Worm (Caenorhabditis elegans) whole organism, L4 larva: ENCODE results near the gene anmt-1.

Experiments
- F26F4.8 ChIP-seq: fragments of 200-800 bp; sonication (Bioruptor generic); conservative IDR thresholded peaks from 2 replicates; pipeline ENCODE4 v1.3.6; 2022; ENCODE audit warnings: missing genetic modification characterization, missing compliant biosample characterization
- F37D6.2 ChIP-seq: sonication (generic microtip); optimal IDR thresholded peaks from 2 replicates; lab custom pipeline; 2016; ENCODE audit warnings: mild to moderate bottlenecking, missing genetic modification characterization, missing compliant biosample characterization
- F49E8.2 ChIP-seq: sonication (generic microtip); optimal IDR thresholded peaks from 2 replicates; lab custom pipeline; 2016; ENCODE audit warnings: missing compliant biosample characterization, mild to moderate bottlenecking, missing genetic modification characterization, borderline replicate concordance
- R02D3.7 ChIP-seq: fragments of 150-350 bp; sonication (generic microtip); optimal IDR thresholded peaks from 3 replicates; lab custom pipeline; 2014; ENCODE audit warnings: missing biosample characterization, missing genetic modification characterization
- T20F7.1 ChIP-seq: fragments of 200-800 bp; sonication (Bioruptor generic); optimal IDR thresholded peaks from 2 replicates; lab custom pipeline; 2018; ENCODE audit warnings: mild to moderate bottlenecking, missing genetic modification characterization, missing compliant biosample characterization
- Y48G9A.11 ChIP-seq: fragments of 200-800 bp; sonication (Bioruptor generic); IDR thresholded peaks from 2 replicates; pipeline ENCODE4 v1.3.6; 2022; ENCODE audit warnings: missing genetic modification reagents, missing genetic modification characterization, missing compliant biosample characterization
- Y5F2A.4 ChIP-seq: fragments of 200-800 bp; sonication (Bioruptor generic); optimal IDR thresholded peaks from 2 replicates; lab custom pipeline; 2018; ENCODE audit warnings: mild to moderate bottlenecking, missing genetic modification characterization, missing compliant biosample characterization
- ZK546.5 ChIP-seq, 2 experiments: sonication (generic microtip); optimal IDR thresholded peaks; 2 replicates each; lab custom pipeline; 2017; ENCODE audit warnings: missing biosample characterization in 2 of 2, missing genetic modification characterization in 2 of 2
- aha-1 ChIP-seq: fragments of 150-350 bp; peaks from one replicate; lab custom pipeline; 2014; ENCODE audit warnings: missing biosample characterization, missing genetic modification characterization
- arid-1 ChIP-seq: fragments of 200-800 bp; sonication (Bioruptor generic); conservative IDR thresholded peaks from 2 replicates; pipeline ENCODE4 v1.3.6; 2022; ENCODE audit warnings: missing genetic modification reagents, missing genetic modification characterization, missing compliant biosample characterization
- attf-4 ChIP-seq: sonication (generic microtip); optimal IDR thresholded peaks from 3 replicates; lab custom pipeline; 2017; ENCODE audit warnings: missing biosample characterization, missing genetic modification characterization
- ceh-28 ChIP-seq: fragments of 150-350 bp; optimal IDR thresholded peaks from 2 replicates; lab custom pipeline; 2014; ENCODE audit warnings: missing biosample characterization, missing genetic modification reagents, missing genetic modification characterization
- ceh-32 ChIP-seq: sonication (generic microtip); optimal IDR thresholded peaks from 2 replicates; lab custom pipeline; 2016; ENCODE audit warnings: mild to moderate bottlenecking, missing genetic modification characterization, missing compliant biosample characterization; ENCODE audit not compliant: poor library complexity
- cey-2 ChIP-seq: sonication (generic microtip); optimal IDR thresholded peaks from 3 replicates; lab custom pipeline; 2017; ENCODE audit warnings: missing genetic modification characterization, mild to moderate bottlenecking, missing compliant biosample characterization, antibody characterized with exemption, borderline replicate concordance; ENCODE audit not compliant: insufficient read depth
- ctbp-1 ChIP-seq: fragments of 200-800 bp; sonication (Bioruptor generic); IDR thresholded peaks from 2 replicates; pipeline ENCODE4 v1.3.6; 2022; ENCODE audit warnings: missing genetic modification reagents, missing genetic modification characterization, missing compliant biosample characterization
- daf-12 ChIP-seq: fragments of 150-350 bp; optimal IDR thresholded peaks from 2 replicates; lab custom pipeline; 2014; ENCODE audit warnings: missing biosample characterization, missing genetic modification reagents, missing genetic modification characterization
- daf-16 ChIP-seq, 3 experiments: sonication (generic microtip); optimal IDR thresholded peaks; 2 replicates each; lab custom pipeline; 2016 to 2017; ENCODE audit warnings: missing genetic modification characterization in 3 of 3, missing genetic modification reagents in 3 of 3, mild to moderate bottlenecking in 2 of 3, missing compliant biosample characterization in 2 of 3, missing biosample characterization in 1 of 3, moderate library complexity in 1 of 3
- dve-1 ChIP-seq: sonication (generic microtip); optimal IDR thresholded peaks from 2 replicates; lab custom pipeline; 2017; ENCODE audit warnings: antibody characterized with exemption, mild to moderate bottlenecking, missing genetic modification characterization, missing compliant biosample characterization; ENCODE audit not compliant: insufficient read depth
- egl-27 ChIP-seq: sonication (generic microtip); optimal IDR thresholded peaks from 3 replicates; lab custom pipeline; 2017; ENCODE audit warnings: missing biosample characterization, missing genetic modification reagents, missing genetic modification characterization
- egl-43 ChIP-seq: fragments of 200-800 bp; sonication (Bioruptor generic); IDR thresholded peaks from 2 replicates; pipeline ENCODE4 v1.3.6; 2022; ENCODE audit warnings: missing genetic modification reagents, missing genetic modification characterization, missing compliant biosample characterization
- fkh-10 ChIP-seq: fragments of 150-350 bp; optimal IDR thresholded peaks from 2 replicates; lab custom pipeline; 2014; ENCODE audit warnings: missing biosample characterization, missing genetic modification reagents, missing genetic modification characterization
- hlh-30 ChIP-seq: sonication (generic microtip); optimal IDR thresholded peaks from 2 replicates; lab custom pipeline; 2017; ENCODE audit warnings: antibody characterized with exemption, mild to moderate bottlenecking, missing genetic modification characterization, missing compliant biosample characterization; ENCODE audit not compliant: insufficient read depth
- lim-7 ChIP-seq: fragments of 200-800 bp; sonication (Bioruptor generic); IDR thresholded peaks from 2 replicates; pipeline ENCODE4 v1.3.6; 2022; ENCODE audit warnings: missing genetic modification characterization, missing compliant biosample characterization
- lin-29 ChIP-seq: fragments of 200-800 bp; sonication (Bioruptor generic); IDR thresholded peaks from 2 replicates; pipeline ENCODE4 v1.3.6; 2022; ENCODE audit warnings: missing genetic modification reagents, missing genetic modification characterization, missing compliant biosample characterization
- lin-38 ChIP-seq: fragments of 200-800 bp; sonication (Bioruptor generic); IDR thresholded peaks from 2 replicates; pipeline ENCODE4 v1.3.6; 2022; ENCODE audit warnings: missing genetic modification reagents, missing genetic modification characterization, missing compliant biosample characterization
- lsy-2 ChIP-seq, 2 experiments: fragments of 150-350 bp in 1 of 2; sonication (generic microtip) in 1 of 2; optimal IDR thresholded peaks; 2 replicates each; lab custom pipeline; 2014 to 2017; ENCODE audit warnings: missing biosample characterization in 2 of 2, missing genetic modification characterization in 2 of 2
- madf-9 ChIP-seq: fragments of 200-800 bp; sonication (Bioruptor generic); conservative IDR thresholded peaks from 2 replicates; pipeline ENCODE4 v1.3.6; 2022; ENCODE audit warnings: missing genetic modification reagents, missing genetic modification characterization, missing compliant biosample characterization
- mdt-29 ChIP-seq: fragments of 200-800 bp; sonication (Bioruptor generic); IDR thresholded peaks from 2 replicates; pipeline ENCODE4 v1.3.6; 2022; ENCODE audit warnings: missing genetic modification reagents, missing genetic modification characterization, missing compliant biosample characterization
- mep-1 ChIP-seq: fragments of 150-350 bp; sonication (generic microtip); optimal IDR thresholded peaks from 3 replicates; lab custom pipeline; 2014; ENCODE audit warnings: missing biosample characterization, missing genetic modification characterization
- mes-2 ChIP-seq: sonication (generic microtip); optimal IDR thresholded peaks from 2 replicates; lab custom pipeline; 2016; ENCODE audit warnings: missing genotype, mild to moderate bottlenecking, missing genetic modification characterization, missing compliant biosample characterization; ENCODE audit not compliant: poor library complexity, severe bottlenecking
- nhr-102 ChIP-seq: sonication (generic microtip); optimal IDR thresholded peaks from 2 replicates; lab custom pipeline; 2016; ENCODE audit warnings: mild to moderate bottlenecking, missing genetic modification characterization, moderate library complexity, missing compliant biosample characterization
- nhr-11 ChIP-seq: fragments of 150-350 bp; optimal IDR thresholded peaks from 2 replicates; lab custom pipeline; 2014; ENCODE audit warnings: missing biosample characterization, missing genetic modification characterization
- nhr-237 ChIP-seq: sonication (generic microtip); optimal IDR thresholded peaks from 2 replicates; lab custom pipeline; 2017; ENCODE audit warnings: missing biosample characterization, missing genetic modification characterization
- nhr-41 ChIP-seq: fragments of 200-800 bp; sonication (Bioruptor generic); IDR thresholded peaks from 2 replicates; pipeline ENCODE4 v1.3.6; 2022; ENCODE audit warnings: missing genetic modification reagents, missing genetic modification characterization, missing compliant biosample characterization
- nhr-76 ChIP-seq: fragments of 150-350 bp; optimal IDR thresholded peaks from 2 replicates; lab custom pipeline; 2014; ENCODE audit warnings: missing biosample characterization, missing genetic modification characterization
- nhr-77 ChIP-seq: fragments of 150-350 bp; optimal IDR thresholded peaks from 2 replicates; lab custom pipeline; 2014; ENCODE audit warnings: missing biosample characterization, missing genetic modification characterization
- pha-4 ChIP-seq, 2 experiments: fragments of 150-350 bp in 1 of 2; fragments of 200-800 bp in 1 of 2; sonication (Bioruptor generic) in 1 of 2; IDR thresholded peaks in 1 of 2; optimal IDR thresholded peaks in 1 of 2; 2 replicates each; pipeline versions ENCODE4 v1.3.6 to Lab custom; 2014 to 2022; ENCODE audit warnings: missing genetic modification characterization in 2 of 2, missing genetic modification reagents in 2 of 2, missing biosample characterization in 1 of 2, missing compliant biosample characterization in 1 of 2
- pqm-1 ChIP-seq: sonication (generic microtip); optimal IDR thresholded peaks from 2 replicates; lab custom pipeline; 2017; ENCODE audit warnings: missing biosample characterization, missing genetic modification characterization
- rbr-2 ChIP-seq: sonication (generic microtip); optimal IDR thresholded peaks from 2 replicates; lab custom pipeline; 2016; ENCODE audit warnings: missing genotype, missing genetic modification characterization, missing compliant biosample characterization
- saeg-2 ChIP-seq: fragments of 200-800 bp; sonication (Bioruptor generic); IDR thresholded peaks from 2 replicates; pipeline ENCODE4 v1.3.6; 2022; ENCODE audit warnings: missing genetic modification reagents, missing genetic modification characterization, missing compliant biosample characterization
- skn-1 ChIP-seq: fragments of 150-350 bp; optimal IDR thresholded peaks from 2 replicates; lab custom pipeline; 2014; ENCODE audit warnings: missing biosample characterization, missing genetic modification characterization
- snpc-1.2 ChIP-seq: fragments of 200-800 bp; sonication (Bioruptor generic); IDR thresholded peaks from 2 replicates; pipeline ENCODE4 v1.3.6; 2022; ENCODE audit warnings: missing genetic modification reagents, missing genetic modification characterization, missing compliant biosample characterization
- unc-130 ChIP-seq: sonication (generic microtip); optimal IDR thresholded peaks from 2 replicates; lab custom pipeline; 2016; ENCODE audit warnings: missing genetic modification reagents, missing genetic modification characterization, missing compliant biosample characterization
- unc-62 ChIP-seq, 3 experiments: fragments of 150-350 bp in 1 of 3; sonication (generic microtip); optimal IDR thresholded peaks in 2 of 3; peaks in 1 of 3; 1 replicate in 1 of 3; 2 replicates in 2 of 3; lab custom pipeline; 2014 to 2017; ENCODE audit warnings: missing biosample characterization in 3 of 3, missing genetic modification characterization in 3 of 3, missing genetic modification reagents in 3 of 3, missing genotype in 1 of 3
- zfp-3 ChIP-seq: fragments of 200-800 bp; sonication (Bioruptor generic); conservative IDR thresholded peaks from 2 replicates; pipeline ENCODE4 v1.3.6; 2022; ENCODE audit warnings: missing genetic modification reagents, missing genetic modification characterization, missing compliant biosample characterization
- zip-2 ChIP-seq: fragments of 150-350 bp; optimal IDR thresholded peaks from 2 replicates; lab custom pipeline; 2014; ENCODE audit warnings: missing biosample characterization, missing genetic modification characterization
- ztf-11 ChIP-seq: fragments of 150-350 bp; optimal IDR thresholded peaks from 2 replicates; lab custom pipeline; 2014; ENCODE audit warnings: missing biosample characterization, missing genetic modification characterization

The anmt-1 gene

DNA sequence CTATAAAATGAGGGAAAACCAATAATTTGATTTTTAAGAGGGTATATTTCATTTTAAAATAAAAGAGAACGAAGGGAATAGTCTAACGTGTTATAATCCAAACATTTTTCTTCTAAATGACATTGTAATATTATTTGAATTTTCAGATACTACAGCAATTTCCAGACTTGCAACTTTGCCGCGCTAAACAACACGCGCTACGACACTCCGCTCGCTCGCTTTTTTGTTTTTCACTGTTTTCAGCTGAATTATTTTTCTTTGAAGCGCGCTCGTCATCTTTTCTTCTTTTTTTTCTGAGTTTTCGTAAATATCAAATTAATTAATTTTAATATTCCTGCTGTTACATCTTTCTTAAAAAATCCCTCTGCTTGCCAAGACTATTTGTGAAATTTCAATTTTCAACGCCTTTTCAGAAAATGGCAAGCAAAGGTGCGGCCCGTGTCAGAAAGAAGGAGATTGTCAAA, 32.7 kb downstream of the anmt-1 start, which contains the start of gene mrpl-11:
mrpl-11 (plus strand) TSS at position 414 of the 464 bp plus-strand sequence.
- TF ChIP-seq ceh-28 (tag; lab: Kevin White, UChicago) (no peak), egl-43 (GFP tag; lab: Robert Waterston, UW) (no peak), zip-2 (no peak), lin-29 (no peak), nhr-102 (tag; lab: Kevin White, UChicago) (no peak), ztf-11 (tag; lab: Kevin White, UChicago) (no peak), mes-2 (peak; percentile 44), ctbp-1 (no peak), F37D6.2 (tag; lab: Kevin White, UChicago) (no peak), lsy-2 (tag; optimal IDR thresholded peaks at IDR 0.05; lab: Kevin White, UChicago) (peak in 1 of 2 experiments; percentile 51), mdt-29 (GFP tag; lab: Robert Waterston, UW) (no peak), hlh-30 (no peak), saeg-2 (GFP tag; lab: Robert Waterston, UW) (no peak), aha-1 (tag; lab: Kevin White, UChicago) (no peak), zfp-3 (GFP tag; lab: Robert Waterston, UW) (no peak), F49E8.2 (no peak), Y48G9A.11 (GFP tag; lab: Robert Waterston, UW) (peak; percentile 96), daf-16 (GFP tag; optimal IDR thresholded peaks at IDR 0.05; lab: Kevin White, UChicago) (no peak), daf-16 (tag; optimal IDR thresholded peaks at IDR 0.05; lab: Kevin White, UChicago) (peak; percentile 14), cey-2 (tag; lab: Kevin White, UChicago) (no peak), fkh-10 (GFP tag; lab: Kevin White, UChicago) (no peak), dve-1 (tag; lab: Kevin White, UChicago) (peak; percentile 14), Y5F2A.4 (GFP tag; lab: Kevin White, UChicago) (no peak), nhr-11 (no peak), unc-62 (GFP tag; optimal IDR thresholded peaks at IDR 0.05 in 1 of 2; lab: Kevin White, UChicago) (no peak), unc-62 (tag; optimal IDR thresholded peaks at IDR 0.05; lab: Kevin White, UChicago) (no peak), ceh-32 (tag; lab: Kevin White, UChicago) (no peak), T20F7.1 (GFP tag; lab: Kevin White, UChicago) (peak; percentile 95)

DNA sequence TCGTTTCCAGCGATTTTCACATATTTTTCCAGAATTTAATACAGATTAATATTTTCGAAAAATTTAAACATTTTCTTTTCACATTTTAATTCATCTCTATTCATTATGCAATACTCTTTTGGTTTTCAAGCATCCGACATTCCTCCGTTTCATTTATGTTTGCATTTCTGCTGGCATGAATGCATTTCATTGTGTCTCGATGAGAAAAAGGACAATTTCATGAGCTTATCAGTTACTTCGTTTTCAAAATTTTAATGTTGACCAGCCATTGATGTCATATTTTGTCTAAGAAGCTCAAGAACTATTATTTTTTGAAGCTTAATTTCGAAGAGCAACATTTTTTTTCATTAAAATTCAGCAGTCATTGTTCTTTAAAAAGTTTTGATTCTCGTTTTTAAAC, 34.0 kb downstream of the anmt-1 start:
- TF ChIP-seq zip-2: no peak
- peak; percentile 19 for TF ChIP-seq nhr-77 (tag; lab: Kevin White, UChicago)
- TF ChIP-seq unc-62 (GFP tag; optimal IDR thresholded peaks at IDR 0.05 in 1 of 2; lab: Kevin White, UChicago): no peak
- no peak for TF ChIP-seq unc-62 (tag; optimal IDR thresholded peaks at IDR 0.05; lab: Kevin White, UChicago)
- TF ChIP-seq unc-130 (GFP tag; lab: Kevin White, UChicago): no peak
- TF ChIP-seq madf-9: no peak
- TF ChIP-seq T20F7.1 (GFP tag; lab: Kevin White, UChicago): peak; percentile 47
- TF ChIP-seq daf-12 (tag; lab: Kevin White, UChicago): no peak
- TF ChIP-seq nhr-237 (tag; lab: Kevin White, UChicago): no peak
- TF ChIP-seq lsy-2 (tag; optimal IDR thresholded peaks at IDR 0.05; lab: Kevin White, UChicago): no peak
- no peak for TF ChIP-seq nhr-41 (GFP tag; lab: Robert Waterston, UW)
- no peak for TF ChIP-seq lim-7 (GFP tag; lab: Robert Waterston, UW)
- no peak for TF ChIP-seq egl-27 (tag; lab: Kevin White, UChicago)
- TF ChIP-seq mep-1 (tag; lab: Kevin White, UChicago): no peak
- TF ChIP-seq lin-38: no peak
- TF ChIP-seq mes-2: no peak
- TF ChIP-seq rbr-2 (tag; lab: Kevin White, UChicago): no peak
- no peak for TF ChIP-seq R02D3.7
- TF ChIP-seq F26F4.8 (GFP tag; lab: Robert Waterston, UW): no peak
- no peak for TF ChIP-seq arid-1 (GFP tag; lab: Robert Waterston, UW)
- peak; percentile 49 for TF ChIP-seq dve-1 (tag; lab: Kevin White, UChicago)
- TF ChIP-seq pqm-1 (tag; lab: Kevin White, UChicago): peak; percentile 67
- no peak for TF ChIP-seq skn-1 (tag; lab: Kevin White, UChicago)
- no peak for TF ChIP-seq pha-4 (GFP tag; IDR thresholded peaks at IDR 0.05; lab: Robert Waterston, UW)
- TF ChIP-seq pha-4 (tag; optimal IDR thresholded peaks at IDR 0.05; lab: Kevin White, UChicago): no peak
- TF ChIP-seq snpc-1.2 (GFP tag; lab: Robert Waterston, UW): no peak
- no peak for TF ChIP-seq ZK546.5 (tag; optimal IDR thresholded peaks at IDR 0.05; lab: Kevin White, UChicago)
- no peak for TF ChIP-seq attf-4 (tag; lab: Kevin White, UChicago)
- TF ChIP-seq nhr-76 (tag; lab: Kevin White, UChicago): no peak
- peak; percentile 9 for TF ChIP-seq aha-1 (tag; lab: Kevin White, UChicago)
- no peak for TF ChIP-seq daf-16 (GFP tag; optimal IDR thresholded peaks at IDR 0.05; lab: Kevin White, UChicago)
- TF ChIP-seq daf-16 (tag; optimal IDR thresholded peaks at IDR 0.05; lab: Kevin White, UChicago): peak; percentile 72
- TF ChIP-seq ceh-32 (tag; lab: Kevin White, UChicago): no peak
